Fruit fly (Drosophila melanogaster): ENCODE measurements around the gene Nufip.

The Nufip gene

DNA sequence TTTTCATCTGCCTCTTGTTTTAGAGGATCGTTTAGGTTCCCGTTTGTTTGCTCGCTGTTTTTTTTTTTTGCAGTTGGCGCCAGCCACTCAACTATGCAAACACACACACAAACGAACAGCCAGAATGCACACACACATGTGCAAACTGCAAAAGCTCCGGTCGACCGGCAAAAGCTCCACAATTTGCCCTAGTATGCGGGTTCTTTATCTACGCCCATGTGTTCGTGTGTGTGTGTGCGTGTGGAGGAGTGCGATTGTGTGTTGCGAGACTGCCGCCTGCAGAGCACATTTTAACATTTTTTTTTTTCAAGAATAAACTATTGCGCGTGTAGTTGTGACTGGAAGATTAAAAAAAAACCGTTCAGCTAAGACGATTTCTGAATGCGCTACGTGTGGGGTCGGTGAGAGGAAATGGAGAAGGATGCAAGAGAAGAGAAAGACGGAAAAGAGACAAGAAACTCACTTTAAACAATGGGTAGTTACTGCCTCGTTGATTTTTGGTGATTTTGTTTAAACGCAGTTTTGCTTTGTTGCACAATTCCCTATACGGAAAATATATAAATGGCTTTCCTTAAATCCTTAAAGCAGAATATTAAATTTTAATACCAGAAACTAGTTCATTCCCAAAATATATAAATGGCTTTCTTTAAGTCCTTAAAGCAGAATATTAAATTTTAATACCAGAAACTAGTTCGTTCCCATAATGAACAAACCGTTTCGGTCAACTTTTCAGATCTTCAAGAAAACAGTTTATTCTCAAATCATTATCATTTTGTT lies 43.3 kb upstream of the Nufip start (continued):
- no peak for TF ChIP-seq al (GFP tag; IDR thresholded peaks at IDR 0.05)
- TF ChIP-seq Tbp (GFP tag; optimal IDR thresholded peaks at IDR 0.05): no peak
- no peak for TF ChIP-seq fru (optimal IDR thresholded peaks at IDR 0.05)
- no peak for TF ChIP-seq CG3726 (GFP tag; IDR thresholded peaks at IDR 0.05)
- no peak for TF ChIP-seq ac (GFP tag; optimal IDR thresholded peaks at IDR 0.05)
- TF ChIP-seq ATbp (GFP tag; optimal IDR thresholded peaks at IDR 0.05): no peak
- no peak for TF ChIP-seq CG10431 (GFP tag; optimal IDR thresholded peaks at IDR 0.05)
- TF ChIP-seq CG10267 (tag; optimal IDR thresholded peaks at IDR 0.05): no peak
- TF ChIP-seq CG7745 (tag; optimal IDR thresholded peaks at IDR 0.05): no peak
- TF ChIP-seq vfl (GFP tag; optimal IDR thresholded peaks at IDR 0.05): no peak
- TF ChIP-seq CG6175 (GFP tag; IDR thresholded peaks at IDR 0.05): no peak
- no peak for TF ChIP-seq HmgD (GFP tag; optimal IDR thresholded peaks at IDR 0.05)
- no peak for TF ChIP-seq CG3838 (GFP tag; optimal IDR thresholded peaks at IDR 0.05)
- no peak for TF ChIP-seq Vsx1 (GFP tag; optimal IDR thresholded peaks at IDR 0.05)
- TF ChIP-seq insv (GFP tag; optimal IDR thresholded peaks at IDR 0.05): no peak
- peak; percentile 45 for TF ChIP-seq CG10209 (GFP tag; optimal IDR thresholded peaks at IDR 0.05)
- TF ChIP-seq YL-1 (GFP tag; optimal IDR thresholded peaks at IDR 0.05): no peak
- TF ChIP-seq yki (optimal IDR thresholded peaks at IDR 0.05): no peak
- TF ChIP-seq CG3065 (GFP tag; optimal IDR thresholded peaks at IDR 0.05): no peak
- TF ChIP-seq Sry-δ (GFP tag; optimal IDR thresholded peaks at IDR 0.05): no peak
- peak; percentile 63 for TF ChIP-seq gem (tag; optimal IDR thresholded peaks at IDR 0.05)
- no peak for TF ChIP-seq CG1832 (GFP tag; optimal IDR thresholded peaks at IDR 0.05)
- no peak for TF ChIP-seq chm (GFP tag; IDR thresholded peaks at IDR 0.05)
- TF ChIP-seq sens-2 (GFP tag; IDR thresholded peaks at IDR 0.05): no peak
- no peak for TF ChIP-seq emc (GFP tag; optimal IDR thresholded peaks at IDR 0.05)
- TF ChIP-seq Abd-B (GFP tag; optimal IDR thresholded peaks at IDR 0.05): peak; percentile 42
- TF ChIP-seq CG10959 (GFP tag; IDR thresholded peaks at IDR 0.05): no peak
- TF ChIP-seq CG13624 (GFP tag; optimal IDR thresholded peaks at IDR 0.05): no peak
- peak; percentile 32 for TF ChIP-seq phol (tag; optimal IDR thresholded peaks at IDR 0.05)
- TF ChIP-seq Bteb2 (GFP tag; optimal IDR thresholded peaks at IDR 0.05): no peak
- TF ChIP-seq CG17612 (GFP tag; IDR thresholded peaks at IDR 0.05): no peak
- peak; percentile 41 for TF ChIP-seq Ada2b (GFP tag; IDR thresholded peaks at IDR 0.05)
- no peak; the same call in 1 of the 2 replicates for TF ChIP-seq wdn (GFP tag; IDR thresholded peaks at IDR 0.05)
- peak; percentile 9 for TF ChIP-seq CG8924 (tag; optimal IDR thresholded peaks at IDR 0.05)
- no peak for TF ChIP-seq CG43689 (GFP tag; IDR thresholded peaks at IDR 0.05)
- peak; percentile 27; the same call in 1 of the 2 replicates for TF ChIP-seq Rx (GFP tag; IDR thresholded peaks at IDR 0.05)
- peak; percentile 61 for TF ChIP-seq CG2120 (GFP tag; optimal IDR thresholded peaks at IDR 0.05)
- TF ChIP-seq az2 (GFP tag; optimal IDR thresholded peaks at IDR 0.05): peak; percentile 27
- TF ChIP-seq aop (GFP tag; IDR thresholded peaks at IDR 0.05): no peak
- TF ChIP-seq CG11398 (GFP tag; optimal IDR thresholded peaks at IDR 0.05): peak; percentile 57
- TF ChIP-seq toy (GFP tag; IDR thresholded peaks at IDR 0.05): no peak
- TF ChIP-seq bigmax (GFP tag; optimal IDR thresholded peaks at IDR 0.05): no peak
- TF ChIP-seq Six4 (GFP tag; optimal IDR thresholded peaks at IDR 0.05): no peak
- no peak for TF ChIP-seq nerfin-1 (tag; optimal IDR thresholded peaks at IDR 0.05)
- TF ChIP-seq shn (GFP tag; optimal IDR thresholded peaks at IDR 0.05): no peak
- peak; percentile 42 for TF ChIP-seq Adf1 (GFP tag; IDR thresholded peaks at IDR 0.05)
- no peak for TF ChIP-seq CG10979 (tag; optimal IDR thresholded peaks at IDR 0.05)
- no peak for TF ChIP-seq CG10462 (GFP tag; optimal IDR thresholded peaks at IDR 0.05)
- TF ChIP-seq CG12104 (GFP tag; optimal IDR thresholded peaks at IDR 0.05): peak; percentile 25
- no peak for TF ChIP-seq CG13287 (GFP tag; IDR thresholded peaks at IDR 0.05; ENCODE audit: partially characterized antibody)
- TF ChIP-seq CG10565 (GFP tag; optimal IDR thresholded peaks at IDR 0.05): no peak
- TF ChIP-seq CG2875 (GFP tag; optimal IDR thresholded peaks at IDR 0.05): no peak

All from whole organism, embryonic.